Worm (Caenorhabditis elegans) whole organism, early embryonic: ENCODE measurements around the gene arrd-3.
"Not testable (repeated sequence)": the region's sequence is repeated elsewhere in the genome, so short reads cannot be mapped to it uniquely, and the experiment has no call there.

Experiments
- B0310.2 ChIP-seq: sonication (generic microtip); optimal IDR thresholded peaks from 2 replicates; lab custom pipeline; 2016; ENCODE audit warnings: mild to moderate bottlenecking, missing genetic modification characterization, missing compliant biosample characterization
- F13C5.2 ChIP-seq: sonication (generic microtip); optimal IDR thresholded peaks from 2 replicates; lab custom pipeline; 2017; ENCODE audit warnings: mild to moderate bottlenecking, missing genetic modification characterization, inconsistent platforms, missing compliant biosample characterization
- aly-1 ChIP-seq: sonication (generic microtip); optimal IDR thresholded peaks from 2 replicates; lab custom pipeline; 2016; ENCODE audit warnings: missing genetic modification characterization, missing compliant biosample characterization
- ama-1 ChIP-seq: fragments of 150-350 bp; optimal IDR thresholded peaks from 2 replicates; lab custom pipeline; 2014
- ceh-13 ChIP-seq: fragments of 200-800 bp; sonication (Bioruptor generic); optimal IDR thresholded peaks from 2 replicates; lab custom pipeline; 2018; ENCODE audit warnings: mild to moderate bottlenecking, missing genetic modification characterization, missing compliant biosample characterization
- ceh-36 ChIP-seq: sonication (generic microtip); optimal IDR thresholded peaks from 2 replicates; lab custom pipeline; 2016; ENCODE audit warnings: missing genetic modification characterization, inconsistent platforms, missing compliant biosample characterization
- ets-7 ChIP-seq: sonication (generic microtip); optimal IDR thresholded peaks from 2 replicates; lab custom pipeline; 2016; ENCODE audit warnings: missing genotype, missing genetic modification characterization, missing compliant biosample characterization
- flt-1 ChIP-seq: fragments of 200-800 bp; sonication (Bioruptor generic); IDR thresholded peaks from 2 replicates; pipeline ENCODE4 v1.3.6; 2022; ENCODE audit warnings: missing genetic modification characterization, missing compliant biosample characterization
- hmbx-1 ChIP-seq: sonication (generic microtip); optimal IDR thresholded peaks from 2 replicates; lab custom pipeline; 2016; ENCODE audit warnings: mild to moderate bottlenecking, missing genetic modification characterization, missing compliant biosample characterization
- hmg-4 ChIP-seq: fragments of 200-800 bp; sonication (Bioruptor generic); optimal IDR thresholded peaks from 2 replicates; lab custom pipeline; 2018; ENCODE audit warnings: mild to moderate bottlenecking, missing genetic modification characterization, missing compliant biosample characterization
- hnd-1 ChIP-seq: sonication (generic microtip); optimal IDR thresholded peaks from 2 replicates; lab custom pipeline; 2016; ENCODE audit warnings: missing genetic modification characterization, missing compliant biosample characterization
- pes-1 ChIP-seq: fragments of 200-800 bp; sonication (Bioruptor generic); IDR thresholded peaks from 2 replicates; pipeline ENCODE4 v1.3.6; 2022; ENCODE audit warnings: missing genetic modification reagents, missing genetic modification characterization, missing compliant biosample characterization
- scrt-1 ChIP-seq: fragments of 200-800 bp; sonication (Bioruptor generic); IDR thresholded peaks from 2 replicates; pipeline ENCODE4 v1.3.6; 2022; ENCODE audit warnings: missing genetic modification characterization, missing compliant biosample characterization
- sea-1 ChIP-seq: fragments of 200-800 bp; sonication (Bioruptor generic); conservative IDR thresholded peaks from 2 replicates; pipeline ENCODE4 v1.3.6; 2022; ENCODE audit warnings: missing genetic modification characterization, missing compliant biosample characterization
- tbx-11 ChIP-seq: fragments of 200-800 bp; sonication (Bioruptor generic); IDR thresholded peaks from 2 replicates; pipeline ENCODE4 v1.3.6; 2022; ENCODE audit warnings: missing genetic modification characterization, missing compliant biosample characterization
- tbx-37 ChIP-seq: fragments of 200-800 bp; sonication (Bioruptor generic); conservative IDR thresholded peaks from 2 replicates; pipeline ENCODE4 v1.3.6; 2022; ENCODE audit warnings: missing genetic modification reagents, missing genetic modification characterization, missing compliant biosample characterization
- tra-4 ChIP-seq: sonication (generic microtip); optimal IDR thresholded peaks from 2 replicates; lab custom pipeline; 2017; ENCODE audit warnings: missing genetic modification characterization, missing compliant biosample characterization

The arrd-3 gene

DNA sequence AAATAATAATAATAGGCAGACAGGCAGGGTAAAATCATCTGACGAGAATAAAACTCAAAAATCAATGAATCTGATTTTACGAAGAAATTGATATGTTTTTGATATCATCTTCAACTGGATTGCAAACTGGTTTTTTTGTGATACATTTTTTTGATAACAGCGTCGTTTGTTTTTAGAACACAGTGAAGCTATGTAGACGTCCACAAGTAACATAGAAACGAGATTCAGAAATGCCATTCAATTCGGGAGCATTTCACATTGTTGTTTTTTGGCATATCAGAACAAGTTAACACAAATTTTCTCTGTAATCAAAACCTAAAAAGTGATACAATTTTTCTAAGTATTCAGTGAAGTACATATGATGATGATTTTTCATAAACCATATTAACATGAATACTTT, 25.9 kb downstream of the arrd-3 start, which contains the start of gene chil-13:
Gene chil-13 (minus strand): TSS at position 101 of the 400 bp plus-strand sequence.
- TF ChIP-seq ama-1 (no peak), B0310.2 (tag; lab: Kevin White, UChicago) (no peak), F13C5.2 (tag; lab: Kevin White, UChicago) (no peak), pes-1 (GFP tag; lab: Robert Waterston, UW) (no peak)

- TF ChIP-seq ceh-13 (GFP tag; lab: Kevin White, UChicago) = no peak
- TF ChIP-seq aly-1 = no peak
- TF ChIP-seq ama-1 = no peak
- TF ChIP-seq sea-1 (GFP tag; lab: Robert Waterston, UW) = no peak
- TF ChIP-seq ets-7 (tag; lab: Kevin White, UChicago) = no peak
- TF ChIP-seq hmg-4 (GFP tag; lab: Kevin White, UChicago) = no peak
- TF ChIP-seq flt-1 = no peak
- no peak for TF ChIP-seq F13C5.2 (tag; lab: Kevin White, UChicago)
- no peak for TF ChIP-seq tbx-37 (GFP tag; lab: Robert Waterston, UW)
- no peak for TF ChIP-seq hnd-1 (tag; lab: Kevin White, UChicago)
- TF ChIP-seq scrt-1 = no peak
Observed at ce11 chrII:9438853-9439252, 26.5 kb downstream of the arrd-3 start.

DNA sequence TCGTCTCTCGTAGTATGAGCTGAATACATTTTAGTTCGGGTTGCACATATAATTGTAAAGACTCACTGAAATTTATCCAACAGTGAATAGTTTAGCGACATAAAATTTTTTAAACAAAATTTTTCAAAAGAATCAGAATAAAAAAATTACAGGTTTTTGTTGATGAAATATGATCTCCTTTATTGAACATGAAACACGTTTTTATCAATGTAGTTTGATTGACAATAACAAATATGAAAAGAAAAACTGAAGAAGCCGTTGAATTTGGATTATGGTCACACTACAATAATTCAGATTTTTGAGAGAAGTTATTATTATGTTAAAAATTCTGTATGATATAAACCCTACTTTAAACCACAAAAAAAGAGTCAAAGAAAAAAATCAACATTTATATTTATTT, 27.7 kb downstream of the arrd-3 start, which contains the start of gene chil-17:
Gene chil-17 (minus strand): TSS at position 101 of the 400 bp plus-strand sequence.
- TF ChIP-seq ceh-13 (GFP tag; lab: Kevin White, UChicago) (no peak), tbx-37 (GFP tag; lab: Robert Waterston, UW) (no peak), hmg-4 (GFP tag; lab: Kevin White, UChicago) (no peak), hnd-1 (tag; lab: Kevin White, UChicago) (no peak), ama-1 (no peak), scrt-1 (no peak)

- TF ChIP-seq ceh-36 (no peak), tbx-11 (GFP tag; lab: Robert Waterston, UW) (no peak), flt-1 (no peak), ets-7 (tag; lab: Kevin White, UChicago) (no peak), hnd-1 (tag; lab: Kevin White, UChicago) (no peak), tra-4 (tag; lab: Kevin White, UChicago) (no peak), sea-1 (GFP tag; lab: Robert Waterston, UW) (no peak), ama-1 (no peak), tbx-37 (GFP tag; lab: Robert Waterston, UW) (no peak), ceh-13 (GFP tag; lab: Kevin White, UChicago) (no peak), F13C5.2 (tag; lab: Kevin White, UChicago) (no peak), pes-1 (GFP tag; lab: Robert Waterston, UW) (no peak), aly-1 (no peak), hmbx-1 (tag; lab: Kevin White, UChicago) (no peak)
Observed at ce11 chrII:9441838-9442237, 29.5 kb downstream of the arrd-3 start, which contains the start of gene chil-16. Gene chil-16 (minus strand): TSS chrII:9441938.

DNA sequence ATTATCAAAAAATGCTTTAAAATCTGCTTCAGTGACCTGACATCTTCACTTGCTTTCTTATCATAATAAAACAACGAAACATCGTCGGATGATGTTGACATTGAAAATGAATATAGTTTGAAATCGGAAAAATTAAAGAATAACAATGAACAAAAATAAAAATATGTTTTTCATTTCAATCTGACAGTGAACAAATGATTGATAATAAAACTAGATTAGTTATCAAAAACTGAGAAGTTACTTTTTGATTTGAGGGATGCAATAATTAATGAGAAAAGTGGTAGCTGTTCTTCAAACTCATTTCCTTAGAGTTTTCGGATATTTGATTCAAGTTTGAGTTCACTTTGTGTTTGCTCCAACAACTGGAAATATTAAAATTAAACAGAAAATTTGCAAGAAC, 31.2 kb downstream of the arrd-3 start, which contains the start of gene chil-15:
Gene chil-15 (minus strand): TSS at position 101 of the 400 bp plus-strand sequence.
- TF ChIP-seq hmbx-1 (tag; lab: Kevin White, UChicago) (no peak), F13C5.2 (tag; lab: Kevin White, UChicago) (no peak)

DNA sequence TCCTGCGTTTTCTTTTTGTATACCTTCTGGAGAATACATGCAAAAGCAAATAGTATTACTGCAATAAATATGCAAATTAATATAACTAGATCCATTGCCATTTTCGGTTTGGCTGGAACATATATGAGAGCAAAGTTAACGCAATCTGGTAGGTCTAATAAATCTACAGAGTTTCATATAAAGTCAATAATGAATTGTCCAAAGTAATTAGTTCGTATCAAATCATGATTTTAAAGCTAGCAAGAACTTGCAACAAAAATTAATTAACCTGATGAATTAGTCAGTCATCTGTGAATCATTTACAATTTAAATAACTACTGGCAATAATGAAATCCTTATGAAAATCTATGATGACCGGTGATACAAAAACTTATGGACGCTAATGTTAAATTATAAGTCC, 33.0 kb downstream of the arrd-3 start, which contains the start of gene R09D1.13:
Gene R09D1.13 (minus strand): TSS at position 101 of the 400 bp plus-strand sequence.
- TF ChIP-seq ceh-36 = no peak
- TF ChIP-seq flt-1 = no peak
- no peak for TF ChIP-seq F13C5.2 (tag; lab: Kevin White, UChicago)
- no peak for TF ChIP-seq B0310.2 (tag; lab: Kevin White, UChicago)
- TF ChIP-seq scrt-1 = no peak
- no peak for TF ChIP-seq sea-1 (GFP tag; lab: Robert Waterston, UW)
- TF ChIP-seq tbx-37 (GFP tag; lab: Robert Waterston, UW) = no peak
- no peak for TF ChIP-seq hnd-1 (tag; lab: Kevin White, UChicago)
- TF ChIP-seq pes-1 (GFP tag; lab: Robert Waterston, UW) = no peak
- TF ChIP-seq tra-4 (tag; lab: Kevin White, UChicago) = no peak
- no peak for TF ChIP-seq ama-1
- TF ChIP-seq ets-7 (tag; lab: Kevin White, UChicago) = no peak

DNA sequence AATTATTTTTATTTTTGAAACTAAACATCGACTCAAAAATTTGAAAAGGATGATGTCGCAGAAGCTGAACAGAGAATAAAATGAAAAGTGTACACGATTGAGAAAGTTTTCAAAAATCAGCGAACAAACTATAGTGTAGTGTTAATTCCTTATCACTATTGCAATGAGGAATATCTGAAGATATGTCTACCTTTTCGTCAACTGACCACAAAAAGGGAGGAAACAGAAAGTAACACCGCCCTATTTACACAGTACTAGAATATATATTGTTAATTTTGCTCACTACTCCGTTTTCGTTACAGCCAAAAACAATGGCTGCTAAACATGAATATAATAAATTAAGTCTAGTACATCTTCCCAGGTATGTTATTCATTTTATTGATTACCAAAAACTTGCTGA, 35.6 kb downstream of the arrd-3 start, which contains the start of gene chil-18:
Gene chil-18 (plus strand): TSS at position 301 of the 400 bp plus-strand sequence.
- TF ChIP-seq tbx-37 (GFP tag; lab: Robert Waterston, UW) = no peak
- TF ChIP-seq pes-1 (GFP tag; lab: Robert Waterston, UW) = no peak

ce11 chrII:9452172-9452571, 39.8 kb downstream of the arrd-3 start, which contains the start of gene R09D1.12:
Gene R09D1.12 (minus strand): TSS chrII:9452272.
- TF ChIP-seq ets-7 (tag; lab: Kevin White, UChicago); flt-1; F13C5.2 (tag; lab: Kevin White, UChicago): not testable (repeated sequence)

DNA sequence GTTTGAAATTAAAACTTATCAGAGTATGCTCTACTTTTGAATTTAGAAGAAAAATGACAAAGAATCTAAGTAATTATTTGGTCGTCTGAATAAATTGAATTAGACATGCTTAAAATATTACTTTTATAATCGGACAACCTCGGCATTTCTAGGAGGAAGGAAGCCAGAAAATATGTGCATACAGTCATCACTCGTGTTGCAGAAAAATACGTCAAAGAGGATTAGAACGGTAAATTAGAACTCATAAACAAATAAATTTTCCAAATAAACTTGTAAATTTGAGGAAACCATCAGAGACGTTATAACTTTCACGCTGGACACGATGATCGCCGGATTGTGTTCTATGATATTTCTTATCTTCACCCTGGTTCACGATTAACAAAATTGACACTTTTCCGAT, 41.9 kb downstream of the arrd-3 start, which contains the start of gene chil-19:
Gene chil-19 (minus strand): TSS at position 101 of the 400 bp plus-strand sequence.
- TF ChIP-seq hmbx-1 (tag; lab: Kevin White, UChicago) = no peak
- TF ChIP-seq hmg-4 (GFP tag; lab: Kevin White, UChicago) = no peak
- TF ChIP-seq scrt-1 = no peak
- TF ChIP-seq aly-1 = no peak
- TF ChIP-seq tbx-37 (GFP tag; lab: Robert Waterston, UW) = no peak
- no peak for TF ChIP-seq pes-1 (GFP tag; lab: Robert Waterston, UW)
- no peak for TF ChIP-seq ceh-13 (GFP tag; lab: Kevin White, UChicago)
- TF ChIP-seq B0310.2 (tag; lab: Kevin White, UChicago) = no peak
- TF ChIP-seq tbx-11 (GFP tag; lab: Robert Waterston, UW) = no peak
- TF ChIP-seq tra-4 (tag; lab: Kevin White, UChicago) = no peak
- TF ChIP-seq hnd-1 (tag; lab: Kevin White, UChicago) = no peak
- no peak for TF ChIP-seq flt-1
- TF ChIP-seq F13C5.2 (tag; lab: Kevin White, UChicago) = no peak
- TF ChIP-seq ama-1 = no peak
- TF ChIP-seq ceh-36 = no peak
- TF ChIP-seq ets-7 (tag; lab: Kevin White, UChicago) = no peak
- no peak for TF ChIP-seq sea-1 (GFP tag; lab: Robert Waterston, UW)
